Fruit fly (Drosophila melanogaster) S2 (cell line): ENCODE results near the gene CG18171.

Source experiments
- CG8478 ChIP-seq: fragments of >200 bp; optimal IDR thresholded peaks from 2 replicates; lab custom pipeline; 2018
- CTCF ChIP-seq, 2 experiments: fragments of >200 bp; optimal IDR thresholded peaks; 2 replicates each; lab custom pipeline; 2018

DNA sequence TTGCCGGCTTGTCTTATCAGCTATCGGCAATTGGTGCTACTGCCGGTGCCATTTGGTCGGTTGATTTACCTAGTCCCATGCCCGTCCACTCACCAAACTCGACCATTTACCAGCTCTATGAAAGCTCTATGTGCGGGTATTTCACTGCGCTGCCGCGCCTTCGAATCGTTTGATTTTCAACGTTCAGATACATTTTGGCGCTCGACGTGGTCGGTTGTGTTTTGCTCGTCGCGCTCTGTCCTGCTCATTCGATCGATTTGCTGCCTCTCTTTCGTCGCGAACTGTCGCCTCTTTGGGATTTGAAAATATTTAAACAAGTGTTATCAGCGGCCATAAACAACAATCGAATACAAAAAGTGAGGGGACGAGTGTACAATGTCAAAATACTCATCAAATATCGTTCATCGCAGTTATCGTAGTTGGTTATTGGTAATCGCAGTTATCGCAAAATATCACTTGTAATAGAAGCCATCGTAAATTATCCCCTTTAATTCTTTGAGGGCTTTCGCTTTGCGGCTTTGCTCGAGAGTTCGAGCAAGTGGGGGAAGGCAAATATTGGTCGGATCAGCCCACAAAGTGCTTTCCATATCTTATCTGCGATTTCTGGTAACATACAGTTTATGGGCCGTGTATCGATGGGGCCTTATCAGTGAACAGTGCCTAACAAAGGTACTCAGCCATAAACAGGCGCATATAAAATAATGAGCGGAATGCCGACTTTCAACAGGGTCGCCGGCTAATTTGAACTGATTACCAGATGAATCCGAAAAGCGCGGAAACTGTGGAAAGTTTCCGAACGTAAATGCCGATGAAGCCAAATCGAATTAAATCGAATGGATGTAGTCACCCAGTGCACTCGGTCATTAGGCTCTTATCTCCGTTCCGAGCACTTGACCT, 18.9 kb upstream of the CG18171 start:
- no peak for TF ChIP-seq CTCF (optimal IDR thresholded peaks at IDR 0.05; lab: Kevin White, UChicago)
- no peak for TF ChIP-seq CG8478 (lab: Kevin White, UChicago)
